Fruit fly (Drosophila melanogaster) whole organism, wandering third instar larva: ENCODE results near the gene CG32985.

Source experiments
- CG32264 ChIP-seq: fragments of 200-800 bp; sonication (Bioruptor generic); optimal IDR thresholded peaks from 2 replicates; lab custom pipeline; 2016; ENCODE audit warnings: missing biosample characterization, missing genetic modification characterization
- brk ChIP-seq: fragments of 200-800 bp; sonication (Bioruptor generic); optimal IDR thresholded peaks from 2 replicates; lab custom pipeline; 2016; ENCODE audit warnings: missing biosample characterization, mild to moderate bottlenecking, missing genetic modification characterization

- no peak for TF ChIP-seq brk (GFP tag; lab: Kevin White, UChicago)
- TF ChIP-seq CG32264 (GFP tag; lab: Kevin White, UChicago) = no peak
These were observed 31.5 kb downstream of the CG32985 start, which contains the start of gene CG17906 for dm6 chr2L:8993650-8994441.
